Worm (Caenorhabditis elegans) whole organism, L4 larva: ENCODE measurements around the gene nhr-142.

ENCODE experiments used
- D1046.2 ChIP-seq: fragments of 200-800 bp; sonication (Bioruptor generic); IDR thresholded peaks from 2 replicates; pipeline ENCODE4 v1.3.6; 2022; ENCODE audit warnings: missing genetic modification characterization, missing compliant biosample characterization
- F49E8.2 ChIP-seq: sonication (generic microtip); optimal IDR thresholded peaks from 2 replicates; lab custom pipeline; 2016; ENCODE audit warnings: missing compliant biosample characterization, mild to moderate bottlenecking, missing genetic modification characterization, borderline replicate concordance
- Y105C5A.15 ChIP-seq: fragments of 200-800 bp; sonication (Bioruptor generic); IDR thresholded peaks from 2 replicates; pipeline ENCODE4 v1.3.6; 2022; ENCODE audit warnings: missing genetic modification characterization, missing compliant biosample characterization
- dmd-8 ChIP-seq: fragments of 200-800 bp; sonication (Bioruptor generic); IDR thresholded peaks from 2 replicates; pipeline ENCODE4 v1.3.6; 2022; ENCODE audit warnings: missing genetic modification characterization, missing compliant biosample characterization
- dve-1 ChIP-seq: sonication (generic microtip); optimal IDR thresholded peaks from 2 replicates; lab custom pipeline; 2017; ENCODE audit warnings: antibody characterized with exemption, mild to moderate bottlenecking, missing genetic modification characterization, missing compliant biosample characterization; ENCODE audit not compliant: insufficient read depth
- egl-27 ChIP-seq: sonication (generic microtip); optimal IDR thresholded peaks from 3 replicates; lab custom pipeline; 2017; ENCODE audit warnings: missing biosample characterization, missing genetic modification reagents, missing genetic modification characterization
- egl-43 ChIP-seq: fragments of 200-800 bp; sonication (Bioruptor generic); IDR thresholded peaks from 2 replicates; pipeline ENCODE4 v1.3.6; 2022; ENCODE audit warnings: missing genetic modification reagents, missing genetic modification characterization, missing compliant biosample characterization
- fos-1 ChIP-seq: fragments of 150-350 bp; optimal IDR thresholded peaks from 2 replicates; lab custom pipeline; 2014; ENCODE audit warnings: missing biosample characterization, missing genetic modification characterization
- lim-7 ChIP-seq: fragments of 200-800 bp; sonication (Bioruptor generic); IDR thresholded peaks from 2 replicates; pipeline ENCODE4 v1.3.6; 2022; ENCODE audit warnings: missing genetic modification characterization, missing compliant biosample characterization
- lin-15B ChIP-seq: fragments of 150-350 bp; sonication (generic microtip); optimal IDR thresholded peaks from 3 replicates; lab custom pipeline; 2014; ENCODE audit warnings: missing biosample characterization, missing genetic modification characterization
- lin-29 ChIP-seq: fragments of 200-800 bp; sonication (Bioruptor generic); IDR thresholded peaks from 2 replicates; pipeline ENCODE4 v1.3.6; 2022; ENCODE audit warnings: missing genetic modification reagents, missing genetic modification characterization, missing compliant biosample characterization
- madf-5 ChIP-seq, 2 experiments: fragments of 200-800 bp; sonication (Bioruptor generic); IDR thresholded peaks; 2 replicates each; pipeline ENCODE4 v1.3.6; 2022; ENCODE audit warnings: missing compliant biosample characterization in 2 of 2, missing genetic modification characterization in 2 of 2
- mxl-2 ChIP-seq: fragments of 200-800 bp; sonication (Bioruptor generic); conservative IDR thresholded peaks from 2 replicates; pipeline ENCODE4 v1.3.6; 2022; ENCODE audit warnings: missing genetic modification reagents, missing genetic modification characterization, missing compliant biosample characterization
- nhr-10 ChIP-seq: fragments of 150-350 bp; optimal IDR thresholded peaks from 2 replicates; lab custom pipeline; 2014; ENCODE audit warnings: missing biosample characterization, missing genetic modification characterization
- nhr-42 ChIP-seq: fragments of 200-800 bp; sonication (Bioruptor generic); IDR thresholded peaks from 2 replicates; pipeline ENCODE4 v1.3.6; 2022; ENCODE audit warnings: missing genetic modification characterization, missing compliant biosample characterization
- nhr-48 ChIP-seq: sonication (generic microtip); optimal IDR thresholded peaks from 2 replicates; lab custom pipeline; 2016; ENCODE audit warnings: mild to moderate bottlenecking, missing genetic modification characterization, missing compliant biosample characterization
- php-3 ChIP-seq: fragments of 200-800 bp; sonication (Bioruptor generic); IDR thresholded peaks from 2 replicates; pipeline ENCODE4 v1.3.6; 2022; ENCODE audit warnings: missing genetic modification reagents, missing genetic modification characterization, missing compliant biosample characterization
- tra-1 ChIP-seq: fragments of 200-800 bp; sonication (Bioruptor generic); IDR thresholded peaks from 2 replicates; pipeline ENCODE4 v1.3.6; 2022; ENCODE audit warnings: missing genetic modification reagents, missing genetic modification characterization, missing compliant biosample characterization
- unc-62 ChIP-seq, 3 experiments: fragments of 150-350 bp in 1 of 3; sonication (generic microtip); optimal IDR thresholded peaks in 2 of 3; peaks in 1 of 3; 1 replicate in 1 of 3; 2 replicates in 2 of 3; lab custom pipeline; 2014 to 2017; ENCODE audit warnings: missing biosample characterization in 3 of 3, missing genetic modification characterization in 3 of 3, missing genetic modification reagents in 3 of 3, missing genotype in 1 of 3
- zfp-2 ChIP-seq: sonication (generic microtip); optimal IDR thresholded peaks from 2 replicates; lab custom pipeline; 2016; ENCODE audit warnings: mild to moderate bottlenecking, missing genetic modification characterization, missing compliant biosample characterization

The nhr-142 gene

ce11 chrV:5739438-5739837 lies 50.9 kb downstream of the nhr-142 start:
- TF ChIP-seq nhr-48 (tag; lab: Kevin White, UChicago) (no peak), nhr-10 (tag; lab: Kevin White, UChicago) (no peak), dve-1 (tag; lab: Kevin White, UChicago) (no peak), unc-62 (GFP tag; optimal IDR thresholded peaks at IDR 0.05 in 1 of 2; lab: Kevin White, UChicago) (peak in 1 of 2 experiments; percentile 67), unc-62 (tag; optimal IDR thresholded peaks at IDR 0.05; lab: Kevin White, UChicago) (no peak), egl-43 (GFP tag; lab: Robert Waterston, UW) (no peak)

ce11 chrV:5736068-5736467 lies 54.3 kb downstream of the nhr-142 start, which contains the start of gene K09H11.6:
Gene K09H11.6 (minus strand): TSS chrV:5736168.
- TF ChIP-seq tra-1 (GFP tag; lab: Robert Waterston, UW), result no peak
- TF ChIP-seq dmd-8 (GFP tag; lab: Robert Waterston, UW), result no peak
- TF ChIP-seq Y105C5A.15 (GFP tag; lab: Robert Waterston, UW), result no peak
- TF ChIP-seq F49E8.2, result no peak
- TF ChIP-seq mxl-2 (GFP tag; lab: Robert Waterston, UW), result no peak
- TF ChIP-seq lin-29 (GFP tag; lab: Robert Waterston, UW), result no peak
- no peak for TF ChIP-seq zfp-2
- no peak for TF ChIP-seq madf-5 (GFP tag; IDR thresholded peaks at IDR 0.05; lab: Robert Waterston, UW)
- TF ChIP-seq D1046.2 (GFP tag; lab: Robert Waterston, UW), result no peak
- no peak for TF ChIP-seq php-3 (GFP tag; lab: Robert Waterston, UW)
- TF ChIP-seq lim-7 (GFP tag; lab: Robert Waterston, UW), result no peak
- TF ChIP-seq fos-1 (tag; lab: Kevin White, UChicago), result no peak
- TF ChIP-seq nhr-42 (GFP tag; lab: Robert Waterston, UW), result no peak
- no peak for TF ChIP-seq lin-15B (tag; lab: Kevin White, UChicago)
- no peak for TF ChIP-seq egl-27 (tag; lab: Kevin White, UChicago)
